Fruit fly (Drosophila melanogaster): Measurements from ENCODE around the gene CG14196.

Gene CG14196

DNA sequence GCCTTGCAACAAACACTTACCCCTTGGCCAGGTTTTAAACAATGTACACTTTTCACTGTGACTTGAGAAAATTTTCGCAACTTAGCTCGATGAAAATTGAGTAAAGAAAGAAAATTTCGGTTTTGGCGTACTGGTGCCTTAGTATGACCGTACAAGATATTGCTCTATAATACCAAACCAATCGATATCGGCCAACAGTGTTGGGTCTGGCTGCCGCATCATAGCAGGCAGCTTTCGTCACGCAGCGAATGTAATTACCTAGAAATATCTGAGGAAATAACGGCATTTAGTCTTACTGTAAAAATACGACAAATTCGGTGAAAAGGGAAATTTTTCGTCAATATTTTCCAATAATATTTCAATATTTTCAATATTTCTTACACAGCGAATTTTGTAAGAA, 33.6 kb downstream of the CG14196 start, which contains the start of gene Ulp1 (continued):
- TF ChIP-seq jim (GFP tag; optimal IDR thresholded peaks at IDR 0.05): no peak
- peak; percentile 52 for TF ChIP-seq Hr83 (GFP tag; optimal IDR thresholded peaks at IDR 0.05; ENCODE audit: poor library complexity, severe bottlenecking)
- no peak for TF ChIP-seq h (GFP tag; optimal IDR thresholded peaks at IDR 0.05)
- no peak for TF ChIP-seq usp (GFP tag; optimal IDR thresholded peaks at IDR 0.05)
- no peak for TF ChIP-seq Dfd (GFP tag; optimal IDR thresholded peaks at IDR 0.05)

DNA sequence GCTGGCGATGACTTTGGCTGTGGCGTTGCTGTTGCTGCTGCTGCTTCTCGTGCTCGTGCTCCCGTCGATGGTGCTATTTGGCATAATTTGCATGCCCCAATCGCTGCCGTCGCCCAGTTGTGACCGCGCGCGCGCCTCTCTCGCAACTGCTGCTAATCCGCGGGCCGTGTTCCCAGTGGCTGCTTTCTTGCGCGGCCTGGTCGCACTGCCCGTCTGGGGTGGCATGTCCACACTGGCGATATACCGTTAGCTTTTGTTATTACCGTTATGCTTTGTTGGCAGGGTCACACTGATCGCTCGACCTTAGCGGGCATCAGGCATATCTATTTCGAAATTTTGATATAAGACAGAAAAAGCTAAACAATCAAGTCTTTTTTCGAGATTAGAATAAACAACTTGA, 40.0 kb downstream of the CG14196 start, which contains the start of gene CG7990:
Gene CG7990 (minus strand): TSS at position 350 of the 400 bp plus-strand sequence.
- TF ChIP-seq Dfd (GFP tag; optimal IDR thresholded peaks at IDR 0.05) (no peak), usp (GFP tag; optimal IDR thresholded peaks at IDR 0.05) (no peak), Hr83 (GFP tag; optimal IDR thresholded peaks at IDR 0.05; ENCODE audit: poor library complexity, severe bottlenecking) (no peak), dsf (GFP tag; optimal IDR thresholded peaks at IDR 0.05; ENCODE audit: borderline replicate concordance) (no peak), Hnf4 (GFP tag; optimal IDR thresholded peaks at IDR 0.05) (no peak), Dif (GFP tag; optimal IDR thresholded peaks at IDR 0.05; ENCODE audit: partially characterized antibody) (no peak), GATAd (GFP tag; optimal IDR thresholded peaks at IDR 0.05) (no peak), tai (GFP tag; optimal IDR thresholded peaks at IDR 0.05) (no peak), HLH106 (tag; optimal IDR thresholded peaks at IDR 0.05) (no peak)

DNA sequence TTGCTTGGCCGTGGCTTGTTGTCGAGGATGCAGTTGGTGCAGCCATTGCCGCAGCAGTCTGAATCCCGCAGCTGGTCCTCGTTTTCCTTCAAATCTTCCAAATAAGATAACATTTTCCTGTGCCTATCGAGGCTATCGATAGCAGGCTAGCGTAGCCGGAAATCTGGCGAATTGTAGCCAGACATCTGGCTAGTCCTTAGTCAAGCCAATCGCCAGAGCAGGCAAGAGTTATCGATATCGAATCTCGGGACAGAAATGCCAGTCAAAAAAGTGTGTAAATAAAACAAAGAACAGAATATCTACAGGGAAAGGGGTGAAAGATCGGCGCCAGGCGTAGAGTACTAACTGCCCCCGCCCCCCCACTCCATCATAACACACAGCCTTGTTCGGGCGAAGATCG, 48.3 kb downstream of the CG14196 start, which contains the start of the genes CG7914 and CG14194:
Gene CG7914 (minus strand): TSS at position 113 of the 400 bp plus-strand sequence.
Gene CG14194 (plus strand): TSS at position 220 of the 400 bp plus-strand sequence.
- TF ChIP-seq CrebA (GFP tag; optimal IDR thresholded peaks at IDR 0.05; ENCODE audit: borderline replicate concordance): no peak
- no peak for TF ChIP-seq Sp1 (GFP tag; optimal IDR thresholded peaks at IDR 0.05)
- TF ChIP-seq fru (GFP tag; optimal IDR thresholded peaks at IDR 0.05): no peak
- no peak for TF ChIP-seq Vsx2 (GFP tag; optimal IDR thresholded peaks at IDR 0.05; ENCODE audit: partially characterized antibody)
- TF ChIP-seq HLH106 (tag; optimal IDR thresholded peaks at IDR 0.05): peak; percentile 12
- TF ChIP-seq Hr83 (GFP tag; optimal IDR thresholded peaks at IDR 0.05; ENCODE audit: poor library complexity, severe bottlenecking): no peak
- peak; percentile 69 for TF ChIP-seq Myc (optimal IDR thresholded peaks at IDR 0.05)
- no peak for TF ChIP-seq pan (optimal IDR thresholded peaks at IDR 0.05)
- no peak for TF ChIP-seq tai (GFP tag; optimal IDR thresholded peaks at IDR 0.05)
- no peak for TF ChIP-seq lola (GFP tag; optimal IDR thresholded peaks at IDR 0.05)
- no peak for TF ChIP-seq Mio (GFP tag; optimal IDR thresholded peaks at IDR 0.05)
- no peak for TF ChIP-seq woc (GFP tag; optimal IDR thresholded peaks at IDR 0.05)
- TF ChIP-seq psq (GFP tag; optimal IDR thresholded peaks at IDR 0.05): no peak
- no peak for TF ChIP-seq sage (GFP tag; optimal IDR thresholded peaks at IDR 0.05)

DNA sequence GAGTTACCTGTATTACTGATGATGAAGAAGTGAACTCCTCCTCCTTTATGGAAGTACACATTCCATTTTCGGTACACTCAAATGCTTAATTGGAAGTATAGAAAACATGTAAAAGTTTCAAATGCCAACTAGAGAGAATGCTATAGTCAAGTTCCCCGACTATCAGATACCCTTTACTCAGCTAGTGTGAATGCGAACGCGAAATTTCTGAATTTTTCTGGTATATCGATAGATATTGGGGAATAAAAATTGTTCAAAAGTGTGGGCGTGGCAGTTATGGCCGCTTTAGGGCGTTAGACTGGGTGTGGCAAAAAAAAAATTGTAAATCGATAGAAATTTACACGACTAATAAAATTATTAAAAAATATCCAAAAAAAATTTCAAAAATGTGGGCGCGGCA, 50.0 kb downstream of the CG14196 start:
- peak; percentile 7 for TF ChIP-seq Dfd (GFP tag; optimal IDR thresholded peaks at IDR 0.05)
- TF ChIP-seq tai (GFP tag; optimal IDR thresholded peaks at IDR 0.05): no peak

DNA sequence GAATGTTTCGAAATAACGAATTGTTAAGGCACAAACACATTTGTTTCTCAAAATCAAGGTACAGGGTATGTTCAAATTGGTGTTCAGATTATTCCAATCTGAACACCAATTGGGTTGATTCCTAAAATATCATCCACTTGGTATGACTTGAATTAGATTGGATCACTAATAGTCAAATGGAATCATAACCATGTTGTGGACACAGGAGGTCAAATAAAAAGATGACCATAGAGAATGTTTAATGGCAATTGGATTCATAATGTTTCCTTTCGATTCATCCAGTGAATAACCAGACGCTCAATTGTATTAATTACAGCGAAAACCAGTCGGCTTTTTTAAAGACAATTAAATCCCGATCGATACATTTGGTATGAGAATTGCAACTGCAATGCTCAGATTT, 50.6 kb downstream of the CG14196 start:
- TF ChIP-seq jim (GFP tag; optimal IDR thresholded peaks at IDR 0.05) (no peak), OdsH (GFP tag; optimal IDR thresholded peaks at IDR 0.05) (no peak), CrebA (GFP tag; optimal IDR thresholded peaks at IDR 0.05; ENCODE audit: borderline replicate concordance) (no peak), GATAd (GFP tag; optimal IDR thresholded peaks at IDR 0.05) (no peak)

DNA sequence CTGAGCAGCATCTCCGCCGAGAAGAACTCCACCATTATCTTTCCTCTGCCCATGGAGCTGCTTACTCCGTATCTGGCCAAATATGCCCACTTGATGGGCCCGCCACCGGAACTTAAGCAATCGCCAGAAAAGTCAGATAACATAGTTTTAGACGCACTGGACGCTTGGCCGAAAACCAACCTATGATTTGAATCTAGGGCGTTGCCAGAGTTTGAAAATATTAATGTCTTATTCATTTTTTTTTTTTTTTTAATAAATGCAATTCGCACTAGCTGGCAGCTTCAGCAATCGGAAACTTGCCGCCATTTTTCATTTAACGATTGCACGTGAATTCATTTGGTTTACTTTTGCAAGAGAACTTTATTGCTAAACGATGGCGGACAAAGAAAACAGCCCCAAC, 51.7 kb downstream of the CG14196 start, which contains the start of gene HP1D3csd:
Gene HP1D3csd (plus strand): TSS at position 312 of the 400 bp plus-strand sequence.
- TF ChIP-seq Hr83 (GFP tag; optimal IDR thresholded peaks at IDR 0.05; ENCODE audit: poor library complexity, severe bottlenecking) (no peak), brk (GFP tag; optimal IDR thresholded peaks at IDR 0.05) (no peak), GATAd (GFP tag; optimal IDR thresholded peaks at IDR 0.05) (no peak), Hnf4 (GFP tag; optimal IDR thresholded peaks at IDR 0.05) (no peak), Sp1 (GFP tag; optimal IDR thresholded peaks at IDR 0.05) (no peak), foxo (GFP tag; optimal IDR thresholded peaks at IDR 0.05) (no peak), HLH106 (tag; optimal IDR thresholded peaks at IDR 0.05) (no peak), Hr78 (GFP tag; optimal IDR thresholded peaks at IDR 0.05) (no peak), jim (GFP tag; optimal IDR thresholded peaks at IDR 0.05) (no peak), psq (GFP tag; optimal IDR thresholded peaks at IDR 0.05) (no peak), Rel (GFP tag; optimal IDR thresholded peaks at IDR 0.05) (no peak), Rel (tag; optimal IDR thresholded peaks at IDR 0.05) (no peak), lola (GFP tag; optimal IDR thresholded peaks at IDR 0.05) (no peak)

Data from whole organism, wandering third instar larva.